Fruit fly (Drosophila melanogaster) whole organism, prepupa: ENCODE data around the gene CG6638.

Experiments used
- Blimp-1 ChIP-seq: fragments of 200-800 bp; sonication (Bioruptor generic); optimal IDR thresholded peaks from 3 replicates; lab custom pipeline; 2017; ENCODE audit warnings: missing biosample characterization, missing genetic modification characterization, mild to moderate bottlenecking, moderate library complexity, missing genetic modification reagents
- CG10631 ChIP-seq: fragments of 200-800 bp; sonication (Bioruptor generic); optimal IDR thresholded peaks from 2 replicates; lab custom pipeline; 2016; ENCODE audit warnings: missing biosample characterization, missing genetic modification characterization
- CG15336 ChIP-seq: fragments of 200-800 bp; sonication (Bioruptor generic); IDR thresholded peaks from 2 replicates; pipeline ENCODE4 v1.3.6; 2022; ENCODE audit warnings: missing biosample characterization, missing genetic modification characterization
- CG1621 ChIP-seq: fragments of 200-800 bp; sonication (Bioruptor generic); optimal IDR thresholded peaks from 3 replicates; lab custom pipeline; 2018; ENCODE audit warnings: missing biosample characterization, mild to moderate bottlenecking, missing genetic modification characterization
- CG16779 ChIP-seq: fragments of 200-800 bp; sonication (Bioruptor generic); optimal IDR thresholded peaks from 3 replicates; lab custom pipeline; 2017; ENCODE audit warnings: missing biosample characterization, mild to moderate bottlenecking, missing genetic modification characterization
- CG3032 ChIP-seq: fragments of 200-800 bp; optimal IDR thresholded peaks from 2 replicates; lab custom pipeline; 2019; ENCODE audit warnings: missing biosample characterization, mild to moderate bottlenecking, missing genetic modification characterization, moderate library complexity
- CG31627 ChIP-seq: fragments of 200-800 bp; sonication (Bioruptor generic); optimal IDR thresholded peaks from 3 replicates; lab custom pipeline; 2016; ENCODE audit warnings: missing biosample characterization, missing genetic modification characterization
- CG32006 ChIP-seq: fragments of 200-800 bp; sonication (Bioruptor generic); optimal IDR thresholded peaks from 3 replicates; lab custom pipeline; 2017; ENCODE audit warnings: missing biosample characterization, mild to moderate bottlenecking, missing genetic modification characterization
- CG34406 ChIP-seq: fragments of 200-800 bp; sonication (Bioruptor generic); optimal IDR thresholded peaks from 3 replicates; lab custom pipeline; 2016; ENCODE audit warnings: missing biosample characterization, missing genetic modification characterization
- CG3919 ChIP-seq: fragments of 200-800 bp; sonication (Bioruptor generic); optimal IDR thresholded peaks from 3 replicates; lab custom pipeline; 2016; ENCODE audit warnings: missing biosample characterization, missing genetic modification characterization
- CG4318 ChIP-seq: fragments of 200-800 bp; sonication (Bioruptor generic); optimal IDR thresholded peaks from 3 replicates; lab custom pipeline; 2017; ENCODE audit warnings: missing biosample characterization, mild to moderate bottlenecking, missing genetic modification characterization
- CG6163 ChIP-seq: fragments of 200-800 bp; sonication (Bioruptor generic); IDR thresholded peaks from 3 replicates; pipeline ENCODE4 v1.3.6; 2022; ENCODE audit warnings: missing biosample characterization, missing genetic modification characterization
- CG6276 ChIP-seq: fragments of 200-800 bp; sonication (Bioruptor generic); optimal IDR thresholded peaks from 2 replicates; lab custom pipeline; 2017; ENCODE audit warnings: missing biosample characterization, mild to moderate bottlenecking, missing genetic modification characterization
- CG6792 ChIP-seq: fragments of 200-800 bp; sonication (Bioruptor generic); optimal IDR thresholded peaks from 3 replicates; lab custom pipeline; 2016; ENCODE audit warnings: missing biosample characterization, missing genetic modification characterization
- CG6854 ChIP-seq: fragments of 200-800 bp; sonication (Bioruptor generic); optimal IDR thresholded peaks from 2 replicates; lab custom pipeline; 2017; ENCODE audit warnings: missing biosample characterization, mild to moderate bottlenecking, missing genetic modification characterization
- CG7368 ChIP-seq: fragments of 200-800 bp; sonication (Bioruptor generic); optimal IDR thresholded peaks from 3 replicates; lab custom pipeline; 2016; ENCODE audit warnings: missing biosample characterization, missing genetic modification characterization
- CG8119 ChIP-seq: fragments of 200-800 bp; sonication (Bioruptor generic); IDR thresholded peaks from 3 replicates; pipeline ENCODE4 v1.3.6; 2022; ENCODE audit warnings: missing biosample characterization, missing genetic modification characterization
- CG8632 ChIP-seq: fragments of 200-800 bp; sonication (Bioruptor generic); optimal IDR thresholded peaks from 3 replicates; lab custom pipeline; 2016; ENCODE audit warnings: missing biosample characterization, missing genetic modification characterization
- Eip75B ChIP-seq: fragments of 200-800 bp; sonication (Bioruptor generic); optimal IDR thresholded peaks from 3 replicates; lab custom pipeline; 2016; ENCODE audit warnings: missing biosample characterization, missing genetic modification characterization
- Eip78C ChIP-seq: fragments of 200-800 bp; sonication (Bioruptor generic); peaks from one replicate; lab custom pipeline; 2016; ENCODE audit warnings: missing biosample characterization, missing genetic modification characterization
- Eip93F ChIP-seq: fragments of 200-800 bp; sonication (Bioruptor generic); optimal IDR thresholded peaks from 2 replicates; lab custom pipeline; 2016; ENCODE audit warnings: missing biosample characterization, mild to moderate bottlenecking, missing genetic modification characterization
- Ets21C ChIP-seq: fragments of 200-800 bp; sonication (Bioruptor generic); optimal IDR thresholded peaks from 3 replicates; lab custom pipeline; 2016; ENCODE audit warnings: missing biosample characterization, missing genetic modification characterization
- Ets96B ChIP-seq: fragments of 200-800 bp; optimal IDR thresholded peaks from 2 replicates; lab custom pipeline; 2019; ENCODE audit warnings: missing biosample characterization, mild to moderate bottlenecking, missing genetic modification characterization, moderate library complexity
- Gug ChIP-seq: fragments of 200-800 bp; sonication (Bioruptor generic); IDR thresholded peaks from 2 replicates; pipeline ENCODE4 v1.3.6; 2022; ENCODE audit warnings: missing biosample characterization, missing genetic modification characterization
- Hr38 ChIP-seq: sonication (Bioruptor generic); optimal IDR thresholded peaks from 2 replicates; lab custom pipeline; 2016; ENCODE audit warnings: missing biosample characterization, missing genetic modification characterization
- Hr39 ChIP-seq: fragments of 200-800 bp; sonication (Bioruptor generic); optimal IDR thresholded peaks from 2 replicates; lab custom pipeline; 2016; ENCODE audit warnings: missing biosample characterization, missing genetic modification characterization
- Lpt ChIP-seq: fragments of 200-800 bp; sonication (Bioruptor generic); optimal IDR thresholded peaks from 3 replicates; lab custom pipeline; 2016; ENCODE audit warnings: missing biosample characterization, missing genetic modification characterization
- Met ChIP-seq: fragments of 200-800 bp; sonication (Bioruptor generic); optimal IDR thresholded peaks from 3 replicates; lab custom pipeline; 2016; ENCODE audit warnings: missing biosample characterization, missing genetic modification characterization
- Smox ChIP-seq: fragments of 200-800 bp; sonication (Bioruptor generic); optimal IDR thresholded peaks from 3 replicates; lab custom pipeline; 2016; ENCODE audit warnings: missing biosample characterization, missing genetic modification characterization
- Sox102F ChIP-seq: fragments of 200-800 bp; sonication (Bioruptor generic); optimal IDR thresholded peaks from 2 replicates; lab custom pipeline; 2016; ENCODE audit warnings: missing biosample characterization, mild to moderate bottlenecking, missing genetic modification characterization
- Sox15 ChIP-seq: fragments of 200-800 bp; sonication (Bioruptor generic); optimal IDR thresholded peaks from 3 replicates; lab custom pipeline; 2016; ENCODE audit warnings: missing biosample characterization, missing genetic modification characterization
- achi ChIP-seq: fragments of 200-800 bp; sonication (Bioruptor generic); optimal IDR thresholded peaks from 3 replicates; lab custom pipeline; 2016; ENCODE audit warnings: missing biosample characterization, missing genetic modification characterization
- acj6 ChIP-seq: fragments of 200-800 bp; sonication (Bioruptor generic); optimal IDR thresholded peaks from 3 replicates; lab custom pipeline; 2016; ENCODE audit warnings: missing biosample characterization, missing genetic modification characterization
- cyc ChIP-seq: fragments of 200-800 bp; sonication (Bioruptor generic); optimal IDR thresholded peaks from 3 replicates; lab custom pipeline; 2016; ENCODE audit warnings: missing biosample characterization, missing genetic modification characterization
- dac ChIP-seq: fragments of 200-800 bp; sonication (Bioruptor generic); optimal IDR thresholded peaks from 2 replicates; lab custom pipeline; 2017; ENCODE audit warnings: missing biosample characterization, mild to moderate bottlenecking, missing genetic modification characterization
- eg ChIP-seq: fragments of 200-800 bp; sonication (Bioruptor generic); IDR thresholded peaks from 3 replicates; pipeline ENCODE4 v1.3.6; 2022; ENCODE audit warnings: missing biosample characterization, missing genetic modification characterization
- esn ChIP-seq: fragments of 200-800 bp; sonication (Bioruptor generic); optimal IDR thresholded peaks from 2 replicates; lab custom pipeline; 2016; ENCODE audit warnings: missing biosample characterization, mild to moderate bottlenecking, missing genetic modification characterization, moderate library complexity
- fd59A ChIP-seq: fragments of 200-800 bp; sonication (Bioruptor generic); optimal IDR thresholded peaks from 2 replicates; lab custom pipeline; 2017; ENCODE audit warnings: missing biosample characterization, mild to moderate bottlenecking, missing genetic modification characterization, missing genetic modification reagents
- fd85E ChIP-seq: fragments of 200-800 bp; sonication (Bioruptor generic); optimal IDR thresholded peaks from 3 replicates; lab custom pipeline; 2016; ENCODE audit warnings: missing biosample characterization, missing genetic modification characterization
- lz ChIP-seq: fragments of 200-800 bp; sonication (Bioruptor generic); optimal IDR thresholded peaks from 3 replicates; lab custom pipeline; 2016; ENCODE audit warnings: missing biosample characterization, missing genetic modification characterization
- pdm3 ChIP-seq: fragments of 200-800 bp; sonication (Bioruptor generic); optimal IDR thresholded peaks from 3 replicates; lab custom pipeline; 2016; ENCODE audit warnings: missing biosample characterization, missing genetic modification characterization
- salr ChIP-seq, 2 experiments: fragments of 200-800 bp; sonication (Bioruptor generic); optimal IDR thresholded peaks; 3 replicates each; lab custom pipeline; 2016 to 2018; ENCODE audit warnings: missing biosample characterization in 2 of 2, missing genetic modification characterization in 2 of 2, mild to moderate bottlenecking in 1 of 2
- spab ChIP-seq: fragments of 200-800 bp; sonication (Bioruptor generic); optimal IDR thresholded peaks from 2 replicates; lab custom pipeline; 2017; ENCODE audit warnings: missing biosample characterization, mild to moderate bottlenecking, missing genetic modification characterization, missing genetic modification reagents
- ss ChIP-seq, 2 experiments: fragments of 200-800 bp; sonication (Bioruptor generic); optimal IDR thresholded peaks; 2 replicates in 1 of 2; 3 replicates in 1 of 2; lab custom pipeline; 2017 to 2018; ENCODE audit warnings: mild to moderate bottlenecking in 2 of 2, missing biosample characterization in 2 of 2, missing genetic modification characterization in 2 of 2, moderate library complexity in 1 of 2
- svp ChIP-seq: fragments of 200-800 bp; sonication (Bioruptor generic); peaks from one replicate; lab custom pipeline; 2016; ENCODE audit warnings: missing biosample characterization, missing genetic modification characterization
- vri ChIP-seq: fragments of 200-800 bp; sonication (Bioruptor generic); optimal IDR thresholded peaks from 3 replicates; lab custom pipeline; 2016; ENCODE audit warnings: missing biosample characterization, mild to moderate bottlenecking, missing genetic modification characterization

The CG6638 gene

dm6 chr3L:8603880-8604692, 28.2 kb upstream of the CG6638 start, which contains the start of the genes CG5989 and CG6282 (continued):
- TF ChIP-seq acj6 (GFP tag; lab: Kevin White, UChicago), result peak; percentile 6
- peak; percentile 19 for TF ChIP-seq Blimp-1
- TF ChIP-seq CG8632 (GFP tag; lab: Kevin White, UChicago), result no peak

DNA sequence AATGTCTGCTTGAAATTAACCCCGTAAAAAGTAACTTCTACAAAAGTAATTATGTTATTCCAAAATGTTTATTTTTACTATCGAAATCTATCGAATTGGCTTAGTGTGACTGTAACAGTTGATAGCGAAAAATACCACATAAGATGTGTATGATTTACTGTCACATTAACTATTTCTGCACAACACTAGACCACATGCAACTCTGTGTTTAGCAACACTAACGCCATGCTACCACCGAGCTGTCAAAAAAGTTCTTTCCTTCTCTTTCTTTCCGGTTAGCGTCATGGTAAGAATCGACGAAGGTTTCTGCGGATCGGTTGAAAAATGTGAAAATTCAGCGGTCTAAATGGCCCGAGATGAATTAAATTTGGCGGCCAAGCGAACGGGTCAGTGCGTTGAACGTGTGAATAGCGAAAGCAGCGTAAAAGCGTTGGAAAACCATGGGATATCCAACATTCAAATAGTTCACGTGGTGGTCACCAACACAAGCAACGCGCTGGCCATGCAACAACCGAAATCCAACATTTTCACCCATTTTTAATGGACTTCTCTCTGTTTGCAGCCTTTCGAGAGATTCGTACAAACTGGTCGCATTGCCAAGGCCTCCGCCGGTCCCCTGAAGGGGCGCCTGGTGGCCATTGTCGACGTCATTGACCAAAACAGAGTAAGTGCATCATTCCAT, 25.0 kb upstream of the CG6638 start, which contains the start of the genes Nelf-E and RpL14:
TSS of gene Nelf-E (minus strand) at position 128 of the 682 bp plus-strand sequence.
TSS of gene RpL14 (plus strand) at position 255 of the 682 bp plus-strand sequence.
- TF ChIP-seq CG1621 (tag; lab: Kevin White, UChicago), result peak; percentile 85
- peak; percentile 90 for TF ChIP-seq Met (GFP tag; lab: Kevin White, UChicago)
- peak; percentile 70 for TF ChIP-seq fd59A
- peak; percentile 80 to 91 for TF ChIP-seq ss (GFP tag; optimal IDR thresholded peaks at IDR 0.05; lab: Kevin White, UChicago)
- TF ChIP-seq Sox15 (GFP tag; lab: Kevin White, UChicago), result peak; percentile 64
- peak; percentile 77 for TF ChIP-seq CG8632 (GFP tag; lab: Kevin White, UChicago)
- TF ChIP-seq Gug, result peak; percentile 66
- TF ChIP-seq Hr38, result no peak
- TF ChIP-seq Lpt (GFP tag; lab: Kevin White, UChicago), result peak; percentile 26
- TF ChIP-seq Ets21C, result peak; percentile 72
- TF ChIP-seq esn (GFP tag; lab: Kevin White, UChicago), result peak; percentile 95
- peak; percentile 84 for TF ChIP-seq pdm3 (GFP tag; lab: Kevin White, UChicago)
- peak; percentile 78 for TF ChIP-seq dac (GFP tag; lab: Kevin White, UChicago)
- peak; percentile 88 for TF ChIP-seq eg (GFP tag; lab: Robert Waterston, UW)
- peak; percentile 77 for TF ChIP-seq CG10631
- TF ChIP-seq Eip93F (GFP tag; lab: Kevin White, UChicago), result no peak
- TF ChIP-seq Smox, result peak; percentile 82
- peak; percentile 90 for TF ChIP-seq svp (GFP tag; lab: Kevin White, UChicago)
- peak in 1 of 2 experiments; percentile 92 for TF ChIP-seq salr (GFP tag; optimal IDR thresholded peaks at IDR 0.05; lab: Kevin White, UChicago)
- TF ChIP-seq Hr39, result peak; percentile 88
- TF ChIP-seq Ets96B (tag; lab: Kevin White, UChicago), result peak; percentile 61
- TF ChIP-seq acj6 (GFP tag; lab: Kevin White, UChicago), result peak; percentile 78
- TF ChIP-seq Sox102F (GFP tag; lab: Kevin White, UChicago), result peak; percentile 92
- TF ChIP-seq Blimp-1, result peak; percentile 82
- TF ChIP-seq lz, result peak; percentile 93
- peak; percentile 88 for TF ChIP-seq CG34406 (GFP tag; lab: Kevin White, UChicago)
- peak; percentile 78 for TF ChIP-seq CG16779 (tag; lab: Kevin White, UChicago)
- peak; percentile 80 for TF ChIP-seq CG7368 (GFP tag; lab: Kevin White, UChicago)
- peak; percentile 28; the same call in 2 of the 3 replicates for TF ChIP-seq CG8119 (GFP tag; lab: Robert Waterston, UW)
- peak; percentile 64 for TF ChIP-seq spab (GFP tag; lab: Kevin White, UChicago)
- peak; percentile 79 for TF ChIP-seq CG6792 (GFP tag; lab: Kevin White, UChicago)
- peak; percentile 100 for TF ChIP-seq achi (GFP tag; lab: Kevin White, UChicago)
- TF ChIP-seq cyc, result peak; percentile 88
- TF ChIP-seq CG15336 (GFP tag; lab: Robert Waterston, UW), result peak; percentile 51; the same call in 1 of the 2 replicates
- peak; percentile 91 for TF ChIP-seq CG31627
- TF ChIP-seq CG4318 (GFP tag; lab: Kevin White, UChicago), result no peak
- no peak for TF ChIP-seq CG6276 (GFP tag; lab: Kevin White, UChicago)
- TF ChIP-seq CG6854 (GFP tag; lab: Kevin White, UChicago), result peak; percentile 94
- TF ChIP-seq CG3919 (GFP tag; lab: Kevin White, UChicago), result peak; percentile 93
- peak; percentile 83 for TF ChIP-seq CG3032 (tag; lab: Kevin White, UChicago)
- TF ChIP-seq CG6163 (GFP tag; lab: Robert Waterston, UW), result peak; percentile 91
- peak; percentile 94 for TF ChIP-seq Eip78C (GFP tag; lab: Kevin White, UChicago)
- TF ChIP-seq Eip75B, result peak; percentile 89
- peak; percentile 62 for TF ChIP-seq CG32006 (GFP tag; lab: Kevin White, UChicago)
- peak; percentile 92 for TF ChIP-seq vri (GFP tag; lab: Kevin White, UChicago)
- TF ChIP-seq fd85E, result peak; percentile 91
